Worm (Caenorhabditis elegans): ENCODE data around the gene sri-63.

The sri-63 gene

DNA sequence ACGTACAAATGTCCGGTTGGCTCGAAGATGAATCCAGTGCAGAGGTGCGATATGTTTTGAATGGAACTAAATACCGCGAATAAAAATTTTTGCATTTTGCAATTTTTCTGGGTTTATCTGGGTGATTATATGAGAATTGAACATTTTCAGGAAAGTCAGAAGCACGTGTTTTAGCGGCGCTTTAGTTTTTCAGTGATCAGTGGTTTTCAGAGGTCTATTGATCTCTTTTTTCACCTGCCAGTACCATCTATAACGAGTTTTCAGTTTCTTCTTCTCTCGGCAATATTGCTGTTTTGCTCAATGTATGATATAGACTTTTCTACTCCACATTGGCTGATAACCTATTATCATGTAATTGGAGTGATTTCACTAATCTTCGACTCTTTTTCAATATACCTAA, at the start of gene sri-63:
Gene sri-63 (plus strand): TSS at position 301 of the 400 bp plus-strand sequence.
- TF ChIP-seq tbx-8 (GFP tag; optimal IDR thresholded peaks at IDR 0.05) (no peak), unc-39 (tag; optimal IDR thresholded peaks at IDR 0.05) (no peak), nhr-28 (tag; optimal IDR thresholded peaks at IDR 0.05) (no peak), hlh-1 (tag; optimal IDR thresholded peaks at IDR 0.05) (no peak), sem-2 (GFP tag; optimal IDR thresholded peaks at IDR 0.05) (no peak), ceh-43 (GFP tag; optimal IDR thresholded peaks at IDR 0.05) (no peak), M03D4.4 (tag; optimal IDR thresholded peaks at IDR 0.05) (no peak), ztf-11 (tag; optimal IDR thresholded peaks at IDR 0.05) (no peak), ceh-83 (GFP tag; optimal IDR thresholded peaks at IDR 0.05) (no peak), ces-1 (GFP tag; optimal IDR thresholded peaks at IDR 0.05) (no peak), snpc-4 (tag; optimal IDR thresholded peaks at IDR 0.05) (no peak), lin-32 (GFP tag; optimal IDR thresholded peaks at IDR 0.05) (no peak), bed-3 (GFP tag; optimal IDR thresholded peaks at IDR 0.05) (no peak), flh-1 (GFP tag; optimal IDR thresholded peaks at IDR 0.05) (no peak), nhr-12 (tag; optimal IDR thresholded peaks at IDR 0.05) (no peak), ceh-39 (tag; optimal IDR thresholded peaks at IDR 0.05) (no peak)

ce11 chrII:3240207-3240606, 47.0 kb upstream of the sri-63 start, which contains the start of gene C17F4.3:
Gene C17F4.3, plus strand, starts transcription at chrII:3240507.
- TF ChIP-seq M03D4.4 (tag; optimal IDR thresholded peaks at IDR 0.05) (no peak), tbx-8 (GFP tag; optimal IDR thresholded peaks at IDR 0.05) (no peak), unc-120 (tag; optimal IDR thresholded peaks at IDR 0.05; ENCODE audit: poor library complexity, severe bottlenecking) (no peak)

ce11 chrII:3241842-3242241, 45.3 kb upstream of the sri-63 start:
- no peak for TF ChIP-seq ces-1 (GFP tag; optimal IDR thresholded peaks at IDR 0.05)
- peak; percentile 10 for TF ChIP-seq blmp-1 (tag; optimal IDR thresholded peaks at IDR 0.05)
- TF ChIP-seq elt-3 (tag; optimal IDR thresholded peaks at IDR 0.05), result peak; percentile 88

DNA sequence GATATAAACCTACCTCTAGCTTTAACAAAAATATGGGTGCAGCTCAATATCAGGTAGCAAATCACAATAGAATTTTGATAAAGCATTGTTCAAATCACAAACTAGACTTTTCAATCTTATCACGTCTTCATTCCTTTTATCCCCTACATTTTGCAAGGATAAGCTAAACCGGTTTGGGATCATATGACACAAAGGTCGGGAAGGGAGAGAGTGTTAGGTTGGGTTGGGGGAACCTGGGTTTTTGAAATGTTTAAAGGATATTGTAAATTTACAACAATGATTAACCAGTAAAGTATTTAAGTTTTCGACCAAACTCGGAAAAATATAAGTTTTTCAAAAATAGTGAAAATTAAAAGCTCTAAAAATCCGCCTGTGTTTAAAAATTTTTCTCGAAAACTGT, 43.1 kb upstream of the sri-63 start, which contains the start of gene C17F4.12:
Gene C17F4.12 (minus strand): TSS at position 101 of the 400 bp plus-strand sequence.
- TF ChIP-seq zip-8 (tag; optimal IDR thresholded peaks at IDR 0.05) (no peak), ham-2 (GFP tag; optimal IDR thresholded peaks at IDR 0.05) (no peak), ces-1 (GFP tag; optimal IDR thresholded peaks at IDR 0.05) (no peak), unc-62 (GFP tag; optimal IDR thresholded peaks at IDR 0.05) (no peak), tbx-8 (GFP tag; optimal IDR thresholded peaks at IDR 0.05) (no peak), lin-32 (GFP tag; optimal IDR thresholded peaks at IDR 0.05) (no peak), pha-4 (tag; optimal IDR thresholded peaks at IDR 0.05) (no peak), mls-2 (tag; optimal IDR thresholded peaks at IDR 0.05) (no peak), nhr-237 (tag; optimal IDR thresholded peaks at IDR 0.05) (no peak), nhr-2 (tag; optimal IDR thresholded peaks at IDR 0.05) (no peak), mab-5 (tag; optimal IDR thresholded peaks at IDR 0.05) (no peak)

DNA sequence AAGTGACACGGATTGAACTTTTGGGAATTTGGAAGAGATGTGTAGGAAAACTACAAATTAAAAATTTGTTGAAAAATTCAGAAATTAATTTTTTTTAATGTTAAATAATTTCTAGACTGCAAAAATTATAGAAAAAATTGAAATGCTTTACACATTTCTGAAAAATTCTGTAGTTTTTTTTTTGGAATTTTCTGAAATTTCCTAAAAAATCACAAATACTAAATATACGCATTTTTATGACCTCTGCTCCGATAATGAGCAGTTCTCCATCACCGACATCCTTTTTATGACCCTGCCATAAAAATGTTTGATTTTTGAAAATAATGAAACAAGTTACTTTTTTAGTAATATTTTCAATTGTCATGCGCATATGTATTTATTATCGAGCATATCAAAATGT, 42.4 kb upstream of the sri-63 start:
- TF ChIP-seq snpc-4 (tag; optimal IDR thresholded peaks at IDR 0.05), result no peak
- TF ChIP-seq lin-13 (tag; optimal IDR thresholded peaks at IDR 0.05), result no peak
- TF ChIP-seq zip-8 (tag; optimal IDR thresholded peaks at IDR 0.05), result no peak
- TF ChIP-seq lsy-2 (tag; optimal IDR thresholded peaks at IDR 0.05), result no peak
- no peak for TF ChIP-seq ceh-83 (GFP tag; optimal IDR thresholded peaks at IDR 0.05)
- no peak for TF ChIP-seq unc-120 (tag; optimal IDR thresholded peaks at IDR 0.05; ENCODE audit: poor library complexity, severe bottlenecking)
- no peak for TF ChIP-seq flh-1 (GFP tag; optimal IDR thresholded peaks at IDR 0.05)
- TF ChIP-seq ztf-11 (tag; optimal IDR thresholded peaks at IDR 0.05), result no peak
- TF ChIP-seq mls-2 (tag; optimal IDR thresholded peaks at IDR 0.05), result no peak
- no peak for TF ChIP-seq ham-2 (GFP tag; optimal IDR thresholded peaks at IDR 0.05)
- no peak for TF ChIP-seq sem-2 (GFP tag; optimal IDR thresholded peaks at IDR 0.05)

- TF ChIP-seq lin-32 (GFP tag; optimal IDR thresholded peaks at IDR 0.05) (no peak), elt-3 (tag; optimal IDR thresholded peaks at IDR 0.05) (no peak), cnd-1 (tag; optimal IDR thresholded peaks at IDR 0.05) (no peak), nhr-2 (tag; optimal IDR thresholded peaks at IDR 0.05) (no peak), nhr-237 (tag; optimal IDR thresholded peaks at IDR 0.05) (no peak)
These were observed 41.3 kb upstream of the sri-63 start, which contains the start of gene C17F4.7 for ce11 chrII:3245836-3246235. Gene C17F4.7, minus strand, starts transcription at chrII:3246015.
